Worm (Caenorhabditis elegans) whole organism, L1 larva: ENCODE results near the gene F19B2.7.
A peak's percentile ranks its signal among the peaks of the same experiment; 100 is the strongest.

Experiments
- F16B12.6 ChIP-seq: fragments of 150-350 bp; optimal IDR thresholded peaks from 2 replicates; lab custom pipeline; 2014; ENCODE audit warnings: missing biosample characterization, missing genetic modification characterization
- aha-1 ChIP-seq: fragments of 150-350 bp; optimal IDR thresholded peaks from 2 replicates; lab custom pipeline; 2014; ENCODE audit warnings: missing biosample characterization, missing genetic modification characterization
- alr-1 ChIP-seq: fragments of 200-800 bp; sonication (Bioruptor generic); optimal IDR thresholded peaks from 2 replicates; lab custom pipeline; 2018; ENCODE audit warnings: borderline replicate concordance, mild to moderate bottlenecking, missing genetic modification characterization, missing compliant biosample characterization
- aly-2 ChIP-seq: fragments of 150-350 bp; optimal IDR thresholded peaks from 2 replicates; lab custom pipeline; 2014; ENCODE audit warnings: missing biosample characterization, missing genetic modification characterization
- blmp-1 ChIP-seq: fragments of 150-350 bp; optimal IDR thresholded peaks from 2 replicates; lab custom pipeline; 2014; ENCODE audit warnings: missing biosample characterization, missing genetic modification characterization
- ceh-88 ChIP-seq: fragments of 200-800 bp; sonication (Bioruptor generic); IDR thresholded peaks from 2 replicates; pipeline ENCODE4 v1.3.6; 2022; ENCODE audit warnings: missing genetic modification characterization, missing compliant biosample characterization
- ceh-90 ChIP-seq: sonication (generic microtip); optimal IDR thresholded peaks from 2 replicates; lab custom pipeline; 2016; ENCODE audit warnings: missing genetic modification characterization, missing compliant biosample characterization
- efl-1 ChIP-seq, 4 experiments: fragments of 150-350 bp; optimal IDR thresholded peaks in 3 of 4; peaks in 1 of 4; 1 replicate in 1 of 4; 2 replicates in 3 of 4; lab custom pipeline; 2014; ENCODE audit warnings: missing biosample characterization in 2 of 4, missing genetic modification characterization in 2 of 4, missing genetic modification reagents in 2 of 4
- efl-3 ChIP-seq: fragments of 200-800 bp; sonication (Bioruptor generic); optimal IDR thresholded peaks from 2 replicates; lab custom pipeline; 2018; ENCODE audit warnings: mild to moderate bottlenecking, missing genetic modification characterization, missing compliant biosample characterization
- egl-13 ChIP-seq: sonication (generic microtip); optimal IDR thresholded peaks from 2 replicates; lab custom pipeline; 2016; ENCODE audit warnings: missing genotype, missing genetic modification reagents, missing genetic modification characterization, missing compliant biosample characterization
- fkh-8 ChIP-seq: sonication (generic microtip); optimal IDR thresholded peaks from 2 replicates; lab custom pipeline; 2016; ENCODE audit warnings: mild to moderate bottlenecking, missing genetic modification characterization, missing compliant biosample characterization
- fos-1 ChIP-seq: fragments of 150-350 bp; optimal IDR thresholded peaks from 2 replicates; lab custom pipeline; 2014; ENCODE audit warnings: missing biosample characterization, missing genetic modification characterization
- hlh-17 ChIP-seq: fragments of 200-800 bp; sonication (Bioruptor generic); optimal IDR thresholded peaks from 2 replicates; lab custom pipeline; 2018; ENCODE audit warnings: missing genetic modification characterization, mild to moderate bottlenecking, missing compliant biosample characterization, moderate library complexity, borderline replicate concordance
- hlh-4 ChIP-seq: sonication (generic microtip); optimal IDR thresholded peaks from 2 replicates; lab custom pipeline; 2016; ENCODE audit warnings: mild to moderate bottlenecking, missing genetic modification characterization, missing compliant biosample characterization
- irx-1 ChIP-seq: sonication (generic microtip); optimal IDR thresholded peaks from 2 replicates; lab custom pipeline; 2016; ENCODE audit warnings: missing genetic modification characterization, missing compliant biosample characterization
- jun-1 ChIP-seq: fragments of 150-350 bp; optimal IDR thresholded peaks from 2 replicates; lab custom pipeline; 2014; ENCODE audit warnings: missing biosample characterization, missing genetic modification reagents, missing genetic modification characterization
- lin-15B ChIP-seq: fragments of 150-350 bp; sonication (generic microtip); optimal IDR thresholded peaks from 3 replicates; lab custom pipeline; 2014; ENCODE audit warnings: missing biosample characterization, missing genetic modification characterization
- lin-35 ChIP-seq, 2 experiments: fragments of 150-350 bp; optimal IDR thresholded peaks; 2 replicates each; lab custom pipeline; 2014; ENCODE audit warnings: missing biosample characterization in 2 of 2, missing genetic modification characterization in 2 of 2, missing genetic modification reagents in 2 of 2
- lin-39 ChIP-seq: fragments of 150-350 bp; optimal IDR thresholded peaks from 2 replicates; lab custom pipeline; 2014; ENCODE audit warnings: missing biosample characterization, missing genetic modification reagents, missing genetic modification characterization
- lir-3 ChIP-seq: sonication (generic microtip); optimal IDR thresholded peaks from 2 replicates; lab custom pipeline; 2016; ENCODE audit warnings: mild to moderate bottlenecking, missing genetic modification characterization, moderate library complexity, missing compliant biosample characterization; ENCODE audit not compliant: poor library complexity
- mab-9 ChIP-seq: fragments of 200-800 bp; sonication (Bioruptor generic); IDR thresholded peaks from 2 replicates; pipeline ENCODE4 v1.3.6; 2022; ENCODE audit warnings: missing genetic modification reagents, missing genetic modification characterization, missing compliant biosample characterization
- mdl-1 ChIP-seq, 2 experiments: fragments of 150-350 bp; optimal IDR thresholded peaks; 2 replicates each; lab custom pipeline; 2014 to 2017; ENCODE audit warnings: missing biosample characterization in 2 of 2, missing genetic modification characterization in 2 of 2, inconsistent platforms in 1 of 2
- nhr-20 ChIP-seq: sonication (generic microtip); optimal IDR thresholded peaks from 2 replicates; lab custom pipeline; 2016; ENCODE audit warnings: mild to moderate bottlenecking, missing genetic modification characterization, missing compliant biosample characterization
- nhr-28 ChIP-seq: fragments of 150-350 bp; optimal IDR thresholded peaks from 2 replicates; lab custom pipeline; 2014; ENCODE audit warnings: missing biosample characterization, missing genetic modification characterization
- nhr-71 ChIP-seq: sonication (generic microtip); optimal IDR thresholded peaks from 2 replicates; lab custom pipeline; 2016; ENCODE audit warnings: mild to moderate bottlenecking, missing genetic modification characterization, moderate library complexity, missing compliant biosample characterization
- nhr-77 ChIP-seq: fragments of 150-350 bp; optimal IDR thresholded peaks from 2 replicates; lab custom pipeline; 2014; ENCODE audit warnings: missing biosample characterization, missing genetic modification characterization
- pax-3 ChIP-seq: fragments of 200-800 bp; sonication (Bioruptor generic); optimal IDR thresholded peaks from 2 replicates; lab custom pipeline; 2018; ENCODE audit warnings: mild to moderate bottlenecking, missing genetic modification characterization, moderate library complexity, missing compliant biosample characterization
- pqm-1 ChIP-seq: sonication (generic microtip); optimal IDR thresholded peaks from 3 replicates; lab custom pipeline; 2017; ENCODE audit warnings: missing biosample characterization, missing genetic modification characterization
- rnt-1 ChIP-seq: sonication (generic microtip); optimal IDR thresholded peaks from 2 replicates; lab custom pipeline; 2016; ENCODE audit warnings: mild to moderate bottlenecking, missing genetic modification characterization, moderate library complexity, missing compliant biosample characterization
- skn-1 ChIP-seq: fragments of 150-350 bp; optimal IDR thresholded peaks from 2 replicates; lab custom pipeline; 2014; ENCODE audit warnings: missing biosample characterization, missing genetic modification characterization
- snu-23 ChIP-seq: sonication (generic microtip); optimal IDR thresholded peaks from 2 replicates; lab custom pipeline; 2016; ENCODE audit warnings: missing genetic modification characterization, missing compliant biosample characterization
- sptf-1 ChIP-seq: fragments of 150-350 bp; optimal IDR thresholded peaks from 2 replicates; lab custom pipeline; 2014; ENCODE audit warnings: missing biosample characterization, missing genetic modification characterization
- unc-86 ChIP-seq: sonication (generic microtip); optimal IDR thresholded peaks from 2 replicates; lab custom pipeline; 2016; ENCODE audit warnings: missing genetic modification characterization, missing compliant biosample characterization
- vab-15 ChIP-seq: sonication (generic microtip); optimal IDR thresholded peaks from 2 replicates; lab custom pipeline; 2017; ENCODE audit warnings: missing genotype, mild to moderate bottlenecking, missing genetic modification characterization, missing compliant biosample characterization
- zag-1 ChIP-seq: fragments of 150-350 bp; optimal IDR thresholded peaks from 2 replicates; lab custom pipeline; 2014; ENCODE audit warnings: missing biosample characterization, missing genetic modification characterization
- zip-4 ChIP-seq: fragments of 200-800 bp; sonication (Bioruptor generic); optimal IDR thresholded peaks from 2 replicates; lab custom pipeline; 2018; ENCODE audit warnings: mild to moderate bottlenecking, missing genetic modification characterization, moderate library complexity, missing compliant biosample characterization

F19B2.7 gene

DNA sequence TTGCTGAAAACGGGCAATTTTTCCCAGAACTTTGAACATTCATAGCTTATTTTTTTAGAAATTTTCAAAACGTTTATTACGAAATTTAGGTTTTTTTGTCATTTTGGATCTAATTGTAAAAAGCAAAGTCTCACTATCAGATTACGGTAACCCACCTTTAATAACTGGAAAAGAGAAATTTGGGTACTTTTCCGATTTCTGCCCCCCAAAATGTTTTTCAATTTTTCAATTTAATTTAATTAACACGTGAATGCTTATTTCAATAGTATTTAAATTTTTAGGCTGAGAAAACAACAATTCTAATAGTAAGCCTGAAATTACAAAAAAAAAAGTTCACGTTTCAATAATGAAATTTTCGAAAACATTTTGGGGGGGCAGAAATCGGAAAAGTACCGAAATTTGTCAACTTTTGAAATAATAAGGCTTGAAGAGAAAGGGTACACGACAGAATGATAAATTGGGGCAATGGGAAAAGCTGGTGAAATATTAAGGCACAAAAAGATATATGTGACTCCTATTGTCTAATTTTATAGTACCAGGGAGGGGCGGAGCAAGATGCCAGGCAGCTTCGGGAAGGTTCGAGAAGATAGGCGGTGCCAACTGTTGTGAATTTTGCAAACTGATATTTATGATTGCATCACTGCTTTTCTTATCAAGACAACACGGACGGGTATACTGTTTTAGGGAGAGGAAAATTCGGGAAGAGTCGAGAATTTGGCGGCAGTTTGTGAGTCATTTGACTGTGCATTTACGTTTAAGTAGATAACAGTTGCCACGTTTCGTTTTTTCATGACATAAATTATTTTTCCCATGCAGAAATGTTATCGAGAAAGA is 12.7 kb downstream of the F19B2.7 start, which contains the start of gene F19B2.5 (continued):
- TF ChIP-seq lin-35 (GFP tag; optimal IDR thresholded peaks at IDR 0.05; lab: Kevin White, UChicago) (peak in 1 of 2 experiments; percentile 46), lin-15B (tag; lab: Kevin White, UChicago) (no peak), ceh-88 (GFP tag; lab: Robert Waterston, UW) (no peak), nhr-71 (tag; lab: Kevin White, UChicago) (peak; percentile 67), nhr-20 (peak; percentile 50)

DNA sequence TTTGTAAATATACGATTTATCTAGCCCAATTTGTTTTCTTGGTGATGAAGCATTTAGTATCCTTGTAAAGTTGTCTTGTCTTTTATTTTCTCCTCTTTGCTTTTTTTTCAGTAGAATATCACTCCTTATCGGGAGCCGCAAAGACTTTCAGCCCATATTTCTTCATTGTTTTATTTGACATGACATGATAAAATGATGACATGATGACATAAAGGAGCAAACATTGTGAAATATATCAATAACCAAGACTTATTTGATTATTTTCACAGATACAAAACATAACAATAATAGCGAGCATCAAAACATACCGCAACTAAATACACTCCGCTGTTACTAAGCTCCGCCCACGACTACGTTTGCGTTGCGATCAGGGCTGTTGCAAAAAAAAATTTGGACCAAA is 14.3 kb downstream of the F19B2.7 start:
- TF ChIP-seq vab-15: no peak
- TF ChIP-seq lir-3: no peak
- no peak for TF ChIP-seq aly-2 (tag; lab: Kevin White, UChicago)
- TF ChIP-seq ceh-90 (tag; lab: Kevin White, UChicago): no peak
- TF ChIP-seq sptf-1 (tag; lab: Kevin White, UChicago): no peak
- TF ChIP-seq nhr-28: no peak
- no peak for TF ChIP-seq blmp-1 (tag; lab: Kevin White, UChicago)
- no peak for TF ChIP-seq pqm-1 (tag; lab: Kevin White, UChicago)
- no peak for TF ChIP-seq efl-1 (optimal IDR thresholded peaks at IDR 0.05; lab: Kevin White, UChicago)
- no peak for TF ChIP-seq efl-1 (GFP tag; optimal IDR thresholded peaks at IDR 0.05 in 1 of 2; lab: Kevin White, UChicago)
- TF ChIP-seq ceh-88 (GFP tag; lab: Robert Waterston, UW): no peak
- no peak for TF ChIP-seq skn-1 (tag; lab: Kevin White, UChicago)

DNA sequence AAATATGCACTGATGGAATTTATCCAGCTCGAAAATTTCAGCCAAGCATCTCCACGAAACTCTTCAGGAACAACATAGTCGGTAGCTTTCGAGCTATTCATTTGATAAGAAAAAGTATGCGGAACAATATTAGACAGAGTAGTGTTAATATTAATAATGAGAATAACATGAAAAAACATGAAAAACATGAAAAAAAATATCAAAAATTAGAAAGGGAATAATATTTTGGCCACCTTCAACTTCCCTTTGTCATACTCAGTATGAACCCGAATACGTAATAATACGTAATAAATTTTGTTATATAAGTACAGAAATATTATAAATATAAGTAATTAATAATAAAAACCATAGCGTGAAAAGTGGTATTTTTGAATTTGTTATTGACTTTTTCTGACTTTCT is 20.4 kb downstream of the F19B2.7 start, which contains the start of gene srw-39:
srw-39 (minus strand) TSS at position 101 of the 400 bp plus-strand sequence.
- TF ChIP-seq hlh-17: no peak
- no peak for TF ChIP-seq hlh-4 (tag; lab: Kevin White, UChicago)
- TF ChIP-seq pax-3 (tag; lab: Kevin White, UChicago): no peak
- no peak for TF ChIP-seq snu-23 (GFP tag; lab: Kevin White, UChicago)
- no peak for TF ChIP-seq mab-9 (GFP tag; lab: Robert Waterston, UW)
- no peak for TF ChIP-seq irx-1 (tag; lab: Kevin White, UChicago)
- no peak for TF ChIP-seq mdl-1 (tag; optimal IDR thresholded peaks at IDR 0.05; lab: Kevin White, UChicago)
- no peak for TF ChIP-seq efl-1 (optimal IDR thresholded peaks at IDR 0.05; lab: Kevin White, UChicago)
- TF ChIP-seq efl-1 (GFP tag; optimal IDR thresholded peaks at IDR 0.05 in 1 of 2; lab: Kevin White, UChicago): no peak
- TF ChIP-seq zag-1: no peak
- no peak for TF ChIP-seq F16B12.6 (tag; lab: Kevin White, UChicago)
- no peak for TF ChIP-seq egl-13 (tag; lab: Kevin White, UChicago)
- no peak for TF ChIP-seq jun-1 (tag; lab: Kevin White, UChicago)
- no peak for TF ChIP-seq pqm-1 (tag; lab: Kevin White, UChicago)
- no peak for TF ChIP-seq nhr-20
- TF ChIP-seq zip-4: no peak
- TF ChIP-seq alr-1 (tag; lab: Kevin White, UChicago): no peak
- no peak for TF ChIP-seq fkh-8 (tag; lab: Kevin White, UChicago)
- no peak for TF ChIP-seq aha-1 (tag; lab: Kevin White, UChicago)

DNA sequence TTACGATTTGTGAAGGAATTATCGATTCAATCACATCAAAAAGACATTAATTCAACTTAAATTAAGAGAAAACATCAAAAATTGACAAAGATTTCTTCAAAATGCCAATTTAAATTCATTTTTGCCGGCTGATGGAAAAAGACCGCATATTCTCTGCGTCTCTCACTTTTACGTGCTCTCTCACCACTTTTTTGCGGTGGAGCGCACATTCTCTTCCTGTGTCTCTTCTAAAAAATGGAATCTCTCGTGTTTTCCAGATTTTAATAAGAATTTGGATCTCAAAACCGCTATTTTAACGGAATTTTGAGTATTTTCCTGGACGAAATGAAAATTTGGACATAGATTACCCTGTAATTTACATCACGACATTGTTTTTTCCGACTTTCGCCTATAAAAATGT is 29.3 kb downstream of the F19B2.7 start:
- TF ChIP-seq efl-1 (optimal IDR thresholded peaks at IDR 0.05; lab: Kevin White, UChicago) (peak in 1 of 2 experiments; percentile 57), efl-1 (GFP tag; optimal IDR thresholded peaks at IDR 0.05 in 1 of 2; lab: Kevin White, UChicago) (peak in 1 of 2 experiments; percentile 74)

DNA sequence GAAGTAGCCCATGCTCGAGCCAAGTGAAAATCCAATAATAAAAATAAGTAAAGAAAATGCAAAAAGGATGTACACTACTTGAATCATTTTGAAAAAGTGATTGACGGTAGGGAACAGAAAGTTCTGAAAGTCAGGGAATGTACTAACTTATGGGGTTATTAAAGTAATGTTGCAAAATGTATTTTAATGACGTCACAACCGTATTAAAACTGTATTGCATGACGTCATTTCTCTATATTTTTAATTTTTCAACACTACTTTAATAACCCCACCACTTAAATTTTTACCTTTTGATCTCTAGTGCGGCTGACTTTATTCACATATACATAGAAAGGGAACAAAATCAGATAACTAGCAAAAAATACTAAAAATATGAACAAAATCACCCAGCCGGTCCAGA is 30.8 kb downstream of the F19B2.7 start:
- TF ChIP-seq fos-1 (no peak), lin-39 (no peak), rnt-1 (tag; lab: Kevin White, UChicago) (no peak), alr-1 (tag; lab: Kevin White, UChicago) (no peak), unc-86 (tag; lab: Kevin White, UChicago) (no peak), ceh-90 (tag; lab: Kevin White, UChicago) (no peak), efl-3 (no peak), aly-2 (tag; lab: Kevin White, UChicago) (no peak), efl-1 (optimal IDR thresholded peaks at IDR 0.05; lab: Kevin White, UChicago) (no peak), efl-1 (GFP tag; optimal IDR thresholded peaks at IDR 0.05 in 1 of 2; lab: Kevin White, UChicago) (no peak), jun-1 (tag; lab: Kevin White, UChicago) (no peak), nhr-20 (no peak), nhr-77 (tag; lab: Kevin White, UChicago) (no peak)
